Fruit fly (Drosophila melanogaster) whole organism, embryonic: ENCODE results near the gene Trl.

Source experiments
- ATbp ChIP-seq: fragments of 200-800 bp; sonication (Bioruptor generic); optimal IDR thresholded peaks from 2 replicates; lab custom pipeline; 2017; ENCODE audit warnings: missing biosample characterization, mild to moderate bottlenecking, missing genetic modification characterization, missing genetic modification reagents
- Adf1 ChIP-seq: fragments of 200-800 bp; sonication (Bioruptor generic); IDR thresholded peaks from 2 replicates; pipeline ENCODE4 v1.3.6; 2022; ENCODE audit warnings: missing biosample characterization, missing genetic modification characterization
- BtbVII ChIP-seq: fragments of 200-800 bp; sonication (Bioruptor generic); optimal IDR thresholded peaks from 3 replicates; lab custom pipeline; 2017; ENCODE audit warnings: missing biosample characterization, mild to moderate bottlenecking, missing genetic modification characterization
- CG10147 ChIP-seq: fragments of 200-800 bp; sonication (Bioruptor generic); optimal IDR thresholded peaks from 2 replicates; lab custom pipeline; 2019; ENCODE audit warnings: missing biosample characterization, mild to moderate bottlenecking, missing genetic modification characterization, moderate library complexity
- CG10267 ChIP-seq: fragments of 200-800 bp; sonication (Bioruptor generic); optimal IDR thresholded peaks from 2 replicates; lab custom pipeline; 2018; ENCODE audit warnings: missing biosample characterization, mild to moderate bottlenecking, missing genetic modification characterization, moderate library complexity
- CG11504 ChIP-seq: fragments of 200-800 bp; sonication (Bioruptor generic); optimal IDR thresholded peaks from 3 replicates; lab custom pipeline; 2019; ENCODE audit warnings: missing biosample characterization, mild to moderate bottlenecking, missing genetic modification characterization, moderate library complexity
- CG12104 ChIP-seq: fragments of 200-800 bp; sonication (Bioruptor generic); optimal IDR thresholded peaks from 3 replicates; lab custom pipeline; 2016; ENCODE audit warnings: missing biosample characterization, missing genetic modification characterization
- CG12236 ChIP-seq: fragments of 200-800 bp; sonication (Bioruptor generic); optimal IDR thresholded peaks from 2 replicates; lab custom pipeline; 2016; ENCODE audit warnings: missing biosample characterization, missing genetic modification characterization
- CG17568 ChIP-seq: fragments of 200-800 bp; sonication (Bioruptor generic); optimal IDR thresholded peaks from 2 replicates; lab custom pipeline; 2018; ENCODE audit warnings: missing biosample characterization, mild to moderate bottlenecking, missing genetic modification characterization, moderate library complexity
- CG2120 ChIP-seq: fragments of 200-800 bp; sonication (Bioruptor generic); optimal IDR thresholded peaks from 3 replicates; lab custom pipeline; 2016; ENCODE audit warnings: missing biosample characterization, missing genetic modification characterization
- CG2678 ChIP-seq: fragments of 200-800 bp; sonication (Bioruptor generic); optimal IDR thresholded peaks from 3 replicates; lab custom pipeline; 2019; ENCODE audit warnings: missing biosample characterization, mild to moderate bottlenecking, missing genetic modification characterization, moderate library complexity
- CG2712 ChIP-seq: fragments of 200-800 bp; optimal IDR thresholded peaks from 3 replicates; lab custom pipeline; 2019; ENCODE audit warnings: missing biosample characterization, mild to moderate bottlenecking, missing genetic modification characterization, moderate library complexity
- CG6654 ChIP-seq: fragments of 200-800 bp; sonication (Bioruptor generic); optimal IDR thresholded peaks from 2 replicates; lab custom pipeline; 2017; ENCODE audit warnings: missing biosample characterization, mild to moderate bottlenecking, missing genetic modification characterization
- CG7271 ChIP-seq: fragments of 200-800 bp; sonication (Bioruptor generic); optimal IDR thresholded peaks from 2 replicates; lab custom pipeline; 2018; ENCODE audit warnings: missing biosample characterization, mild to moderate bottlenecking, missing genetic modification characterization, moderate library complexity
- CG9215 ChIP-seq: fragments of 200-800 bp; sonication (Bioruptor generic); IDR thresholded peaks from 2 replicates; pipeline ENCODE4 v1.3.6; 2022; ENCODE audit warnings: missing biosample characterization, missing genetic modification characterization
- D19A ChIP-seq: fragments of 200-800 bp; optimal IDR thresholded peaks from 3 replicates; lab custom pipeline; 2019; ENCODE audit warnings: missing biosample characterization, mild to moderate bottlenecking, missing genetic modification characterization, moderate library complexity
- Dad ChIP-seq: fragments of 200-800 bp; sonication (Bioruptor generic); optimal IDR thresholded peaks from 3 replicates; lab custom pipeline; 2016; ENCODE audit warnings: missing biosample characterization, missing genetic modification characterization
- Doc3 ChIP-seq: fragments of 200-800 bp; sonication (Bioruptor generic); IDR thresholded peaks from 3 replicates; pipeline ENCODE4 v1.3.6; 2022; ENCODE audit warnings: missing biosample characterization, missing genetic modification characterization; ENCODE audit not compliant: partially characterized antibody
- HLH54F ChIP-seq: fragments of 200-800 bp; sonication (Bioruptor generic); optimal IDR thresholded peaks from 3 replicates; lab custom pipeline; 2016; ENCODE audit warnings: missing biosample characterization, missing genetic modification characterization
- Hr3 ChIP-seq: fragments of 200-800 bp; sonication (Bioruptor generic); optimal IDR thresholded peaks from 3 replicates; lab custom pipeline; 2016; ENCODE audit warnings: missing biosample characterization, missing genetic modification characterization
- Hsf ChIP-seq: fragments of 200-800 bp; sonication (Bioruptor generic); optimal IDR thresholded peaks from 3 replicates; lab custom pipeline; 2016; ENCODE audit warnings: missing biosample characterization, missing genetic modification characterization
- Lim3 ChIP-seq: fragments of 200-800 bp; sonication (Bioruptor generic); IDR thresholded peaks from 2 replicates; pipeline ENCODE4 v1.3.6; 2022; ENCODE audit warnings: missing biosample characterization, missing genetic modification characterization
- Mad ChIP-seq: fragments of 200-800 bp; sonication (Bioruptor generic); optimal IDR thresholded peaks from 2 replicates; lab custom pipeline; 2016; ENCODE audit warnings: missing biosample characterization, missing genetic modification characterization
- Mes4 ChIP-seq: fragments of 200-800 bp; sonication (Bioruptor generic); optimal IDR thresholded peaks from 2 replicates; lab custom pipeline; 2016; ENCODE audit warnings: missing biosample characterization, missing genetic modification characterization
- Neu2 ChIP-seq: fragments of 200-800 bp; sonication (Bioruptor generic); optimal IDR thresholded peaks from 3 replicates; lab custom pipeline; 2016; ENCODE audit warnings: missing biosample characterization, missing genetic modification characterization, borderline replicate concordance
- Nf-YA ChIP-seq: fragments of 200-800 bp; sonication (Bioruptor generic); IDR thresholded peaks from 2 replicates; pipeline ENCODE4 v1.3.6; 2022; ENCODE audit warnings: missing biosample characterization, missing genetic modification characterization
- Nf-YC ChIP-seq: fragments of 200-800 bp; optimal IDR thresholded peaks from 3 replicates; lab custom pipeline; 2019; ENCODE audit warnings: missing biosample characterization, mild to moderate bottlenecking, missing genetic modification characterization, moderate library complexity
- Rfx ChIP-seq: fragments of 200-800 bp; sonication (Bioruptor generic); IDR thresholded peaks from 2 replicates; pipeline ENCODE4 v1.3.6; 2022; ENCODE audit warnings: missing biosample characterization, missing genetic modification characterization
- Sox102F ChIP-seq: fragments of 200-800 bp; sonication (Bioruptor generic); optimal IDR thresholded peaks from 2 replicates; lab custom pipeline; 2018; ENCODE audit warnings: missing biosample characterization, mild to moderate bottlenecking, missing genetic modification characterization, moderate library complexity
- Trl ChIP-seq, 3 experiments: fragments of >200 bp in 2 of 3; fragments of 200-800 bp in 1 of 3; sonication (Bioruptor generic) in 1 of 3; optimal IDR thresholded peaks; 2 replicates in 1 of 3; 3 replicates in 2 of 3; lab custom pipeline; 2016 to 2017; ENCODE audit warnings: missing biosample characterization in 1 of 3, missing genetic modification characterization in 1 of 3
- Usf ChIP-seq: fragments of 200-800 bp; sonication (Bioruptor generic); optimal IDR thresholded peaks from 2 replicates; lab custom pipeline; 2017; ENCODE audit warnings: missing genotype, missing biosample characterization, missing genetic modification characterization
- al ChIP-seq: fragments of 200-800 bp; sonication (Bioruptor generic); IDR thresholded peaks from 2 replicates; pipeline ENCODE4 v1.3.6; 2022; ENCODE audit warnings: missing biosample characterization, missing genetic modification characterization
- crc ChIP-seq: fragments of 200-800 bp; sonication (Bioruptor generic); optimal IDR thresholded peaks from 2 replicates; lab custom pipeline; 2016; ENCODE audit warnings: missing biosample characterization, missing genetic modification characterization
- fd96Cb ChIP-seq: fragments of 200-800 bp; sonication (Bioruptor generic); optimal IDR thresholded peaks from 2 replicates; lab custom pipeline; 2018; ENCODE audit warnings: missing biosample characterization, mild to moderate bottlenecking, missing genetic modification characterization, moderate library complexity
- gcm ChIP-seq: fragments of 200-800 bp; sonication (Bioruptor generic); optimal IDR thresholded peaks from 2 replicates; lab custom pipeline; 2019; ENCODE audit warnings: missing biosample characterization, mild to moderate bottlenecking, missing genetic modification characterization, moderate library complexity
- grau ChIP-seq: fragments of 200-800 bp; optimal IDR thresholded peaks from 3 replicates; lab custom pipeline; 2019; ENCODE audit warnings: missing biosample characterization, mild to moderate bottlenecking, missing genetic modification characterization, moderate library complexity
- gro ChIP-seq: fragments of 200-800 bp; sonication (Bioruptor generic); optimal IDR thresholded peaks from 2 replicates; lab custom pipeline; 2016; ENCODE audit warnings: missing biosample characterization, missing genetic modification characterization
- jigr1 ChIP-seq: fragments of 200-800 bp; sonication (Bioruptor generic); IDR thresholded peaks from 3 replicates; pipeline ENCODE4 v1.3.6; 2022; ENCODE audit warnings: missing biosample characterization, missing genetic modification characterization
- lab ChIP-seq: fragments of 200-800 bp; sonication (Bioruptor generic); optimal IDR thresholded peaks from 3 replicates; lab custom pipeline; 2017; ENCODE audit warnings: missing biosample characterization, missing genetic modification characterization, mild to moderate bottlenecking, moderate library complexity, missing genetic modification reagents
- pan ChIP-seq, 4 experiments: fragments of >200 bp in 3 of 4; fragments of 200-800 bp in 1 of 4; sonication (Bioruptor generic) in 1 of 4; optimal IDR thresholded peaks in 3 of 4; IDR thresholded peaks in 1 of 4; 2 replicates each; pipeline versions ENCODE4 v1.3.6 to Lab custom; 2017 to 2022; ENCODE audit warnings: missing biosample characterization in 2 of 4, missing genetic modification characterization in 2 of 4, mixed read lengths in 1 of 4
- phol ChIP-seq: fragments of 200-800 bp; sonication (Bioruptor generic); optimal IDR thresholded peaks from 3 replicates; lab custom pipeline; 2018; ENCODE audit warnings: missing biosample characterization, mild to moderate bottlenecking, missing genetic modification characterization, moderate library complexity
- scrt ChIP-seq: fragments of 200-800 bp; sonication (Bioruptor generic); optimal IDR thresholded peaks from 2 replicates; lab custom pipeline; 2018; ENCODE audit warnings: missing biosample characterization, mild to moderate bottlenecking, missing genetic modification characterization, moderate library complexity
- sd ChIP-seq: fragments of 200-800 bp; sonication (Bioruptor generic); optimal IDR thresholded peaks from 3 replicates; lab custom pipeline; 2018; ENCODE audit warnings: missing biosample characterization, mild to moderate bottlenecking, missing genetic modification characterization, moderate library complexity
- stwl ChIP-seq: fragments of 200-800 bp; sonication (Bioruptor generic); optimal IDR thresholded peaks from 3 replicates; lab custom pipeline; 2018; ENCODE audit warnings: missing biosample characterization, mild to moderate bottlenecking, missing genetic modification characterization, moderate library complexity
- tx ChIP-seq: fragments of 200-800 bp; sonication (Bioruptor generic); optimal IDR thresholded peaks from 2 replicates; lab custom pipeline; 2016; ENCODE audit warnings: missing biosample characterization, missing genetic modification characterization
- wdn ChIP-seq: fragments of 200-800 bp; sonication (Bioruptor generic); IDR thresholded peaks from 2 replicates; pipeline ENCODE4 v1.3.6; 2022; ENCODE audit warnings: missing biosample characterization, missing genetic modification characterization
- wek ChIP-seq: fragments of 200-800 bp; sonication (Bioruptor generic); optimal IDR thresholded peaks from 3 replicates; lab custom pipeline; 2018; ENCODE audit warnings: missing biosample characterization, mild to moderate bottlenecking, missing genetic modification characterization, moderate library complexity
- wor ChIP-seq: fragments of 200-800 bp; sonication (Bioruptor generic); IDR thresholded peaks from 2 replicates; pipeline ENCODE4 v1.3.6; 2022; ENCODE audit warnings: missing biosample characterization, missing genetic modification characterization
- zfh1 ChIP-seq: fragments of 200-800 bp; sonication (Bioruptor generic); IDR thresholded peaks from 3 replicates; pipeline ENCODE4 v1.3.6; 2022; ENCODE audit warnings: missing biosample characterization, missing genetic modification characterization

The Trl gene

dm6 chr3L:14790127-14790589 is 29.3 kb upstream of the Trl start (continued):
- 0 out of 2 replicates have a peak, but pooled peaks have one; percentile 34 for TF ChIP-seq Nf-YA (GFP tag; lab: Robert Waterston, UW)
- TF ChIP-seq BtbVII (GFP tag; lab: Kevin White, UChicago), result peak; percentile 49
- peak; percentile 70 for TF ChIP-seq CG12236 (GFP tag; lab: Kevin White, UChicago)
- TF ChIP-seq Usf (GFP tag; lab: Kevin White, UChicago), result peak; percentile 19
- peak; percentile 90 for TF ChIP-seq Dad
- TF ChIP-seq fd96Cb, result peak; percentile 47
- no peak for TF ChIP-seq Nf-YC (tag; lab: Kevin White, UChicago)
- no peak for TF ChIP-seq CG2678 (tag; lab: Kevin White, UChicago)
- peak; percentile 82 for TF ChIP-seq CG9215 (GFP tag; lab: Robert Waterston, UW)
- TF ChIP-seq al (GFP tag; lab: Robert Waterston, UW), result peak; percentile 72
- TF ChIP-seq Rfx (GFP tag; lab: Robert Waterston, UW), result peak; percentile 85
- no peak for TF ChIP-seq sd (tag; lab: Kevin White, UChicago)
- TF ChIP-seq wor (GFP tag; lab: Robert Waterston, UW), result peak; percentile 59
- TF ChIP-seq Trl (optimal IDR thresholded peaks at IDR 0.05; lab: Kevin White, UChicago), result peak in 1 of 2 experiments; percentile 14
- TF ChIP-seq Trl (GFP tag; optimal IDR thresholded peaks at IDR 0.05; lab: Kevin White, UChicago), result peak; percentile 94
- peak; percentile 42 for TF ChIP-seq wek (GFP tag; lab: Kevin White, UChicago)
- no peak for TF ChIP-seq gcm (GFP tag; lab: Kevin White, UChicago)
- peak; percentile 96 for TF ChIP-seq CG10267
- TF ChIP-seq HLH54F, result peak; percentile 91
- TF ChIP-seq lab (GFP tag; lab: Kevin White, UChicago), result peak; percentile 88
- TF ChIP-seq Mad (GFP tag; lab: Kevin White, UChicago), result peak; percentile 86
- peak; percentile 82 for TF ChIP-seq Mes4 (GFP tag; lab: Kevin White, UChicago)
- TF ChIP-seq CG6654, result peak; percentile 22
- TF ChIP-seq Sox102F (GFP tag; lab: Kevin White, UChicago), result no peak
- TF ChIP-seq zfh1 (GFP tag; lab: Robert Waterston, UW), result peak; percentile 75
- TF ChIP-seq CG7271 (tag; lab: Kevin White, UChicago), result no peak
- peak; percentile 33 for TF ChIP-seq ATbp
- peak; percentile 75 for TF ChIP-seq phol (tag; lab: Kevin White, UChicago)
- peak; percentile 91 for TF ChIP-seq CG2120 (GFP tag; lab: Kevin White, UChicago)
- TF ChIP-seq CG10147 (GFP tag; lab: Kevin White, UChicago), result no peak
- TF ChIP-seq pan (optimal IDR thresholded peaks at IDR 0.05; lab: Kevin White, UChicago), result no peak
- TF ChIP-seq pan (GFP tag; optimal IDR thresholded peaks at IDR 0.05 in 1 of 2, IDR thresholded peaks at IDR 0.05 in 1 of 2), result peak in 1 of 2 experiments; percentile 67
- peak; percentile 68 for TF ChIP-seq stwl (tag; lab: Kevin White, UChicago)
- TF ChIP-seq crc (GFP tag; lab: Kevin White, UChicago), result peak; percentile 72
- TF ChIP-seq CG11504 (tag; lab: Kevin White, UChicago), result no peak
- TF ChIP-seq D19A (tag; lab: Kevin White, UChicago), result peak; percentile 31
- no peak for TF ChIP-seq jigr1
- peak; percentile 66 for TF ChIP-seq Neu2 (GFP tag; lab: Kevin White, UChicago)
- TF ChIP-seq Hsf (GFP tag; lab: Kevin White, UChicago), result peak; percentile 90
- peak; percentile 82 for TF ChIP-seq Doc3 (GFP tag; lab: Robert Waterston, UW)
- no peak for TF ChIP-seq Lim3 (GFP tag; lab: Robert Waterston, UW)
- TF ChIP-seq CG12104 (GFP tag; lab: Kevin White, UChicago), result peak; percentile 68
- peak; percentile 67 for TF ChIP-seq grau
- TF ChIP-seq tx (GFP tag; lab: Kevin White, UChicago), result peak; percentile 90
- peak; percentile 63 for TF ChIP-seq Hr3 (GFP tag; lab: Kevin White, UChicago)
- TF ChIP-seq wdn (GFP tag; lab: Robert Waterston, UW), result peak; percentile 54
- peak; percentile 43 for TF ChIP-seq Adf1 (GFP tag; lab: Robert Waterston, UW)
- peak; percentile 64 for TF ChIP-seq CG2712 (tag; lab: Kevin White, UChicago)
- TF ChIP-seq scrt (GFP tag; lab: Kevin White, UChicago), result no peak
- TF ChIP-seq gro (GFP tag; lab: Kevin White, UChicago), result peak; percentile 85
- TF ChIP-seq CG17568 (GFP tag; lab: Kevin White, UChicago), result no peak
